Fruit fly (Drosophila melanogaster): ENCODE measurements around the gene Srrm234.

- TF ChIP-seq h (optimal IDR thresholded peaks at IDR 0.05) (no peak), psq (optimal IDR thresholded peaks at IDR 0.05) (no peak), Myc (optimal IDR thresholded peaks at IDR 0.05) (no peak)
Measured at dm6 chr3L:1668504-1668903, 3.6 kb upstream of the Srrm234 start, which contains the start of gene RpL23A.

All from Kc167 (cell line).